Worm (Caenorhabditis elegans) whole organism, early embryonic: ENCODE measurements around the gene fbxb-104.
"Not testable (repeated sequence)": the region's sequence is repeated elsewhere in the genome, so short reads cannot be mapped to it uniquely, and the experiment has no call there.

Source experiments
- B0310.2 ChIP-seq: sonication (generic microtip); optimal IDR thresholded peaks from 2 replicates; lab custom pipeline; 2016; ENCODE audit warnings: mild to moderate bottlenecking, missing genetic modification characterization, missing compliant biosample characterization
- F13C5.2 ChIP-seq: sonication (generic microtip); optimal IDR thresholded peaks from 2 replicates; lab custom pipeline; 2017; ENCODE audit warnings: mild to moderate bottlenecking, missing genetic modification characterization, inconsistent platforms, missing compliant biosample characterization
- aly-1 ChIP-seq: sonication (generic microtip); optimal IDR thresholded peaks from 2 replicates; lab custom pipeline; 2016; ENCODE audit warnings: missing genetic modification characterization, missing compliant biosample characterization
- ama-1 ChIP-seq: fragments of 150-350 bp; optimal IDR thresholded peaks from 2 replicates; lab custom pipeline; 2014
- ceh-13 ChIP-seq: fragments of 200-800 bp; sonication (Bioruptor generic); optimal IDR thresholded peaks from 2 replicates; lab custom pipeline; 2018; ENCODE audit warnings: mild to moderate bottlenecking, missing genetic modification characterization, missing compliant biosample characterization
- ceh-36 ChIP-seq: sonication (generic microtip); optimal IDR thresholded peaks from 2 replicates; lab custom pipeline; 2016; ENCODE audit warnings: missing genetic modification characterization, inconsistent platforms, missing compliant biosample characterization
- ets-7 ChIP-seq: sonication (generic microtip); optimal IDR thresholded peaks from 2 replicates; lab custom pipeline; 2016; ENCODE audit warnings: missing genotype, missing genetic modification characterization, missing compliant biosample characterization
- flt-1 ChIP-seq: fragments of 200-800 bp; sonication (Bioruptor generic); IDR thresholded peaks from 2 replicates; pipeline ENCODE4 v1.3.6; 2022; ENCODE audit warnings: missing genetic modification characterization, missing compliant biosample characterization
- hmbx-1 ChIP-seq: sonication (generic microtip); optimal IDR thresholded peaks from 2 replicates; lab custom pipeline; 2016; ENCODE audit warnings: mild to moderate bottlenecking, missing genetic modification characterization, missing compliant biosample characterization
- hmg-4 ChIP-seq: fragments of 200-800 bp; sonication (Bioruptor generic); optimal IDR thresholded peaks from 2 replicates; lab custom pipeline; 2018; ENCODE audit warnings: mild to moderate bottlenecking, missing genetic modification characterization, missing compliant biosample characterization
- hnd-1 ChIP-seq: sonication (generic microtip); optimal IDR thresholded peaks from 2 replicates; lab custom pipeline; 2016; ENCODE audit warnings: missing genetic modification characterization, missing compliant biosample characterization
- pes-1 ChIP-seq: fragments of 200-800 bp; sonication (Bioruptor generic); IDR thresholded peaks from 2 replicates; pipeline ENCODE4 v1.3.6; 2022; ENCODE audit warnings: missing genetic modification reagents, missing genetic modification characterization, missing compliant biosample characterization
- scrt-1 ChIP-seq: fragments of 200-800 bp; sonication (Bioruptor generic); IDR thresholded peaks from 2 replicates; pipeline ENCODE4 v1.3.6; 2022; ENCODE audit warnings: missing genetic modification characterization, missing compliant biosample characterization
- sea-1 ChIP-seq: fragments of 200-800 bp; sonication (Bioruptor generic); conservative IDR thresholded peaks from 2 replicates; pipeline ENCODE4 v1.3.6; 2022; ENCODE audit warnings: missing genetic modification characterization, missing compliant biosample characterization
- tbx-11 ChIP-seq: fragments of 200-800 bp; sonication (Bioruptor generic); IDR thresholded peaks from 2 replicates; pipeline ENCODE4 v1.3.6; 2022; ENCODE audit warnings: missing genetic modification characterization, missing compliant biosample characterization
- tbx-37 ChIP-seq: fragments of 200-800 bp; sonication (Bioruptor generic); conservative IDR thresholded peaks from 2 replicates; pipeline ENCODE4 v1.3.6; 2022; ENCODE audit warnings: missing genetic modification reagents, missing genetic modification characterization, missing compliant biosample characterization
- tra-4 ChIP-seq: sonication (generic microtip); optimal IDR thresholded peaks from 2 replicates; lab custom pipeline; 2017; ENCODE audit warnings: missing genetic modification characterization, missing compliant biosample characterization

fbxb-104 gene

ce11 chrII:3471603-3472002 lies 5.5 kb downstream of the fbxb-104 start, which contains the start of gene Y49F6B.13:
Gene Y49F6B.13 (minus strand): TSS chrII:3471703.
- TF ChIP-seq pes-1 (GFP tag; lab: Robert Waterston, UW) (no peak), ceh-36 (tag; lab: Kevin White, UChicago) (no peak), F13C5.2 (tag; lab: Kevin White, UChicago) (no peak), tbx-37 (no peak), ama-1 (lab: Kevin White, UChicago) (no peak), ceh-13 (no peak), hmbx-1 (no peak), B0310.2 (tag; lab: Kevin White, UChicago) (no peak), hmg-4 (GFP tag; lab: Kevin White, UChicago) (no peak), tbx-11 (no peak), aly-1 (tag; lab: Kevin White, UChicago) (no peak), flt-1 (GFP tag; lab: Robert Waterston, UW) (no peak), tra-4 (tag; lab: Kevin White, UChicago) (no peak), ets-7 (no peak), scrt-1 (no peak), hnd-1 (tag; lab: Kevin White, UChicago) (no peak), sea-1 (GFP tag; lab: Robert Waterston, UW) (no peak)

- TF ChIP-seq sea-1 (GFP tag; lab: Robert Waterston, UW) (no peak), ceh-13 (no peak), flt-1 (GFP tag; lab: Robert Waterston, UW) (no peak), scrt-1 (no peak), hnd-1 (tag; lab: Kevin White, UChicago) (no peak), aly-1 (tag; lab: Kevin White, UChicago) (no peak), ama-1 (lab: Kevin White, UChicago) (no peak), tbx-37 (no peak), ceh-36 (tag; lab: Kevin White, UChicago) (no peak), hmg-4 (GFP tag; lab: Kevin White, UChicago) (no peak), tbx-11 (no peak), ets-7 (no peak), tra-4 (tag; lab: Kevin White, UChicago) (no peak), F13C5.2 (tag; lab: Kevin White, UChicago) (no peak), hmbx-1 (no peak), pes-1 (GFP tag; lab: Robert Waterston, UW) (no peak), B0310.2 (tag; lab: Kevin White, UChicago) (no peak)
Measured at ce11 chrII:3470549-3470948, 6.5 kb downstream of the fbxb-104 start, which contains the start of gene Y49F6B.20. Gene Y49F6B.20 (minus strand): TSS chrII:3470649.

ce11 chrII:3464580-3464979 lies 12.5 kb downstream of the fbxb-104 start, which contains the start of gene C16C8.10:
Gene C16C8.10 (minus strand): TSS chrII:3464680.
- not testable (repeated sequence) for TF ChIP-seq sea-1 (GFP tag; lab: Robert Waterston, UW); scrt-1; ceh-36 (tag; lab: Kevin White, UChicago)

- TF ChIP-seq ceh-36 (tag; lab: Kevin White, UChicago): no peak
- no peak for TF ChIP-seq tbx-37
- TF ChIP-seq ets-7: no peak
- TF ChIP-seq flt-1 (GFP tag; lab: Robert Waterston, UW): no peak
- TF ChIP-seq ama-1 (lab: Kevin White, UChicago): no peak
- no peak for TF ChIP-seq tbx-11
- no peak for TF ChIP-seq scrt-1
- TF ChIP-seq pes-1 (GFP tag; lab: Robert Waterston, UW): no peak
- no peak for TF ChIP-seq tra-4 (tag; lab: Kevin White, UChicago)
- no peak for TF ChIP-seq hmbx-1
- TF ChIP-seq sea-1 (GFP tag; lab: Robert Waterston, UW): no peak
- TF ChIP-seq F13C5.2 (tag; lab: Kevin White, UChicago): no peak
- TF ChIP-seq hnd-1 (tag; lab: Kevin White, UChicago): no peak
- no peak for TF ChIP-seq B0310.2 (tag; lab: Kevin White, UChicago)
- no peak for TF ChIP-seq hmg-4 (GFP tag; lab: Kevin White, UChicago)
Measured at ce11 chrII:3463097-3463496, 14.0 kb downstream of the fbxb-104 start, which contains the start of gene C16C8.9. Gene C16C8.9 (minus strand): TSS chrII:3463197.

DNA sequence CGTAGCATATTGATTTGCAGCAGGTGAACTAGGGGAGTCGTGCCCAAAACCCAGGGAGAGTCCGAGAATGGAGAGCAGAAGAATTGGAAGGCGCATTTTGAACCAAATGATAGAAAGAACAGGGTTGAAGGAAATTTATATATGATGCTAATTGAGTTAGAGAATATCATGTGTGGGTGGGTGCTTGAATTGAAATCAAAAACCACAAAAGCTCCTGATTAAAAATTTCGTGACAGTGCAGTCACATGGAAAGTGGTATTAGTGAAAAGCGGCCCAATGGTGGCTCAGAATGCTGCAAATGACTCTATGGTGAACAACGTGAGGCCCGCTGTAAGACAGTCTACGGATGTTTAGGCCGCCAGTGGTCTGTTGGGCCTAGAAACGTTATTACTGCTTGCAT lies 15.5 kb downstream of the fbxb-104 start, which contains the start of gene C16C8.8:
Gene C16C8.8 (minus strand): TSS at position 101 of the 400 bp plus-strand sequence.
- no peak for TF ChIP-seq tbx-37
- TF ChIP-seq ets-7: no peak
- no peak for TF ChIP-seq ceh-13
- no peak for TF ChIP-seq pes-1 (GFP tag; lab: Robert Waterston, UW)
- TF ChIP-seq flt-1 (GFP tag; lab: Robert Waterston, UW): no peak
- no peak for TF ChIP-seq hmbx-1
- TF ChIP-seq aly-1 (tag; lab: Kevin White, UChicago): no peak
- TF ChIP-seq F13C5.2 (tag; lab: Kevin White, UChicago): no peak
- no peak for TF ChIP-seq scrt-1
- TF ChIP-seq hmg-4 (GFP tag; lab: Kevin White, UChicago): no peak
- no peak for TF ChIP-seq ceh-36 (tag; lab: Kevin White, UChicago)
- TF ChIP-seq ama-1 (lab: Kevin White, UChicago): no peak
- TF ChIP-seq sea-1 (GFP tag; lab: Robert Waterston, UW): no peak
- TF ChIP-seq tbx-11: no peak
- no peak for TF ChIP-seq tra-4 (tag; lab: Kevin White, UChicago)
- TF ChIP-seq hnd-1 (tag; lab: Kevin White, UChicago): no peak
- no peak for TF ChIP-seq B0310.2 (tag; lab: Kevin White, UChicago)

- TF ChIP-seq flt-1 (GFP tag; lab: Robert Waterston, UW) (no peak), B0310.2 (tag; lab: Kevin White, UChicago) (no peak), ceh-36 (tag; lab: Kevin White, UChicago) (no peak), hnd-1 (tag; lab: Kevin White, UChicago) (no peak), aly-1 (tag; lab: Kevin White, UChicago) (no peak), tbx-37 (no peak), ceh-13 (no peak), tbx-11 (no peak), hmg-4 (GFP tag; lab: Kevin White, UChicago) (no peak), tra-4 (tag; lab: Kevin White, UChicago) (no peak), hmbx-1 (no peak)
Measured at ce11 chrII:3460048-3460447, 17.0 kb downstream of the fbxb-104 start, which contains the start of gene C16C8.7. Gene C16C8.7 (minus strand): TSS chrII:3460148.

- TF ChIP-seq ceh-36 (tag; lab: Kevin White, UChicago) (peak; percentile 69), ama-1 (lab: Kevin White, UChicago) (no peak)
Measured at ce11 chrII:3459199-3459598, 17.9 kb downstream of the fbxb-104 start.
